Fruit fly (Drosophila melanogaster) whole organism, prepupa: Measurements from ENCODE around the gene U4-U6-60K.
A peak's percentile ranks its signal among the peaks of the same experiment; 100 is the strongest.

ENCODE experiments used
- Blimp-1 ChIP-seq: fragments of 200-800 bp; sonication (Bioruptor generic); optimal IDR thresholded peaks from 3 replicates; lab custom pipeline; 2017; ENCODE audit warnings: missing biosample characterization, missing genetic modification characterization, mild to moderate bottlenecking, moderate library complexity, missing genetic modification reagents
- CG10669 ChIP-seq: fragments of 200-800 bp; sonication (Bioruptor generic); optimal IDR thresholded peaks from 3 replicates; lab custom pipeline; 2018; ENCODE audit warnings: missing biosample characterization, mild to moderate bottlenecking, missing genetic modification characterization, moderate library complexity
- CG11902 ChIP-seq: fragments of 200-800 bp; sonication (Bioruptor generic); optimal IDR thresholded peaks from 3 replicates; lab custom pipeline; 2016; ENCODE audit warnings: missing biosample characterization, missing genetic modification characterization
- CG15336 ChIP-seq: fragments of 200-800 bp; sonication (Bioruptor generic); IDR thresholded peaks from 2 replicates; pipeline ENCODE4 v1.3.6; 2022; ENCODE audit warnings: missing biosample characterization, missing genetic modification characterization
- CG1621 ChIP-seq: fragments of 200-800 bp; sonication (Bioruptor generic); optimal IDR thresholded peaks from 3 replicates; lab custom pipeline; 2018; ENCODE audit warnings: missing biosample characterization, mild to moderate bottlenecking, missing genetic modification characterization
- CG16779 ChIP-seq: fragments of 200-800 bp; sonication (Bioruptor generic); optimal IDR thresholded peaks from 3 replicates; lab custom pipeline; 2017; ENCODE audit warnings: missing biosample characterization, mild to moderate bottlenecking, missing genetic modification characterization
- CG3032 ChIP-seq: fragments of 200-800 bp; optimal IDR thresholded peaks from 2 replicates; lab custom pipeline; 2019; ENCODE audit warnings: missing biosample characterization, mild to moderate bottlenecking, missing genetic modification characterization, moderate library complexity
- CG31627 ChIP-seq: fragments of 200-800 bp; sonication (Bioruptor generic); optimal IDR thresholded peaks from 3 replicates; lab custom pipeline; 2016; ENCODE audit warnings: missing biosample characterization, missing genetic modification characterization
- CG32006 ChIP-seq: fragments of 200-800 bp; sonication (Bioruptor generic); optimal IDR thresholded peaks from 3 replicates; lab custom pipeline; 2017; ENCODE audit warnings: missing biosample characterization, mild to moderate bottlenecking, missing genetic modification characterization
- CG34406 ChIP-seq: fragments of 200-800 bp; sonication (Bioruptor generic); optimal IDR thresholded peaks from 3 replicates; lab custom pipeline; 2016; ENCODE audit warnings: missing biosample characterization, missing genetic modification characterization
- CG3919 ChIP-seq: fragments of 200-800 bp; sonication (Bioruptor generic); optimal IDR thresholded peaks from 3 replicates; lab custom pipeline; 2016; ENCODE audit warnings: missing biosample characterization, missing genetic modification characterization
- CG4318 ChIP-seq: fragments of 200-800 bp; sonication (Bioruptor generic); optimal IDR thresholded peaks from 3 replicates; lab custom pipeline; 2017; ENCODE audit warnings: missing biosample characterization, mild to moderate bottlenecking, missing genetic modification characterization
- CG6163 ChIP-seq: fragments of 200-800 bp; sonication (Bioruptor generic); IDR thresholded peaks from 3 replicates; pipeline ENCODE4 v1.3.6; 2022; ENCODE audit warnings: missing biosample characterization, missing genetic modification characterization
- CG6276 ChIP-seq: fragments of 200-800 bp; sonication (Bioruptor generic); optimal IDR thresholded peaks from 2 replicates; lab custom pipeline; 2017; ENCODE audit warnings: missing biosample characterization, mild to moderate bottlenecking, missing genetic modification characterization
- CG6792 ChIP-seq: fragments of 200-800 bp; sonication (Bioruptor generic); optimal IDR thresholded peaks from 3 replicates; lab custom pipeline; 2016; ENCODE audit warnings: missing biosample characterization, missing genetic modification characterization
- CG6854 ChIP-seq: fragments of 200-800 bp; sonication (Bioruptor generic); optimal IDR thresholded peaks from 2 replicates; lab custom pipeline; 2017; ENCODE audit warnings: missing biosample characterization, mild to moderate bottlenecking, missing genetic modification characterization
- CG8119 ChIP-seq: fragments of 200-800 bp; sonication (Bioruptor generic); IDR thresholded peaks from 3 replicates; pipeline ENCODE4 v1.3.6; 2022; ENCODE audit warnings: missing biosample characterization, missing genetic modification characterization
- CG8319 ChIP-seq: fragments of 200-800 bp; sonication (Bioruptor generic); optimal IDR thresholded peaks from 3 replicates; lab custom pipeline; 2016; ENCODE audit warnings: missing biosample characterization, missing genetic modification characterization
- Eip75B ChIP-seq: fragments of 200-800 bp; sonication (Bioruptor generic); optimal IDR thresholded peaks from 3 replicates; lab custom pipeline; 2016; ENCODE audit warnings: missing biosample characterization, missing genetic modification characterization
- Eip78C ChIP-seq: fragments of 200-800 bp; sonication (Bioruptor generic); peaks from one replicate; lab custom pipeline; 2016; ENCODE audit warnings: missing biosample characterization, missing genetic modification characterization
- Eip93F ChIP-seq: fragments of 200-800 bp; sonication (Bioruptor generic); optimal IDR thresholded peaks from 2 replicates; lab custom pipeline; 2016; ENCODE audit warnings: missing biosample characterization, mild to moderate bottlenecking, missing genetic modification characterization
- Ets96B ChIP-seq: fragments of 200-800 bp; optimal IDR thresholded peaks from 2 replicates; lab custom pipeline; 2019; ENCODE audit warnings: missing biosample characterization, mild to moderate bottlenecking, missing genetic modification characterization, moderate library complexity
- Gug ChIP-seq: fragments of 200-800 bp; sonication (Bioruptor generic); IDR thresholded peaks from 2 replicates; pipeline ENCODE4 v1.3.6; 2022; ENCODE audit warnings: missing biosample characterization, missing genetic modification characterization
- Hr38 ChIP-seq: sonication (Bioruptor generic); optimal IDR thresholded peaks from 2 replicates; lab custom pipeline; 2016; ENCODE audit warnings: missing biosample characterization, missing genetic modification characterization
- Hr39 ChIP-seq: fragments of 200-800 bp; sonication (Bioruptor generic); optimal IDR thresholded peaks from 2 replicates; lab custom pipeline; 2016; ENCODE audit warnings: missing biosample characterization, missing genetic modification characterization
- Hr4 ChIP-seq: fragments of 200-800 bp; sonication (Bioruptor generic); optimal IDR thresholded peaks from 3 replicates; lab custom pipeline; 2016; ENCODE audit warnings: missing biosample characterization, missing genetic modification characterization
- Lpt ChIP-seq: fragments of 200-800 bp; sonication (Bioruptor generic); optimal IDR thresholded peaks from 3 replicates; lab custom pipeline; 2016; ENCODE audit warnings: missing biosample characterization, missing genetic modification characterization
- OdsH ChIP-seq: fragments of 200-800 bp; sonication (Bioruptor generic); optimal IDR thresholded peaks from 3 replicates; lab custom pipeline; 2016; ENCODE audit warnings: missing biosample characterization, missing genetic modification characterization
- Smox ChIP-seq: fragments of 200-800 bp; sonication (Bioruptor generic); optimal IDR thresholded peaks from 3 replicates; lab custom pipeline; 2016; ENCODE audit warnings: missing biosample characterization, missing genetic modification characterization
- Sox102F ChIP-seq: fragments of 200-800 bp; sonication (Bioruptor generic); optimal IDR thresholded peaks from 2 replicates; lab custom pipeline; 2016; ENCODE audit warnings: missing biosample characterization, mild to moderate bottlenecking, missing genetic modification characterization
- cyc ChIP-seq: fragments of 200-800 bp; sonication (Bioruptor generic); optimal IDR thresholded peaks from 3 replicates; lab custom pipeline; 2016; ENCODE audit warnings: missing biosample characterization, missing genetic modification characterization
- dac ChIP-seq: fragments of 200-800 bp; sonication (Bioruptor generic); optimal IDR thresholded peaks from 2 replicates; lab custom pipeline; 2017; ENCODE audit warnings: missing biosample characterization, mild to moderate bottlenecking, missing genetic modification characterization
- dsx ChIP-seq: fragments of 200-800 bp; optimal IDR thresholded peaks from 3 replicates; lab custom pipeline; 2019; ENCODE audit warnings: missing biosample characterization, mild to moderate bottlenecking, missing genetic modification characterization, moderate library complexity; ENCODE audit not compliant: poor library complexity, severe bottlenecking
- eg ChIP-seq: fragments of 200-800 bp; sonication (Bioruptor generic); IDR thresholded peaks from 3 replicates; pipeline ENCODE4 v1.3.6; 2022; ENCODE audit warnings: missing biosample characterization, missing genetic modification characterization
- esn ChIP-seq: fragments of 200-800 bp; sonication (Bioruptor generic); optimal IDR thresholded peaks from 2 replicates; lab custom pipeline; 2016; ENCODE audit warnings: missing biosample characterization, mild to moderate bottlenecking, missing genetic modification characterization, moderate library complexity
- fd59A ChIP-seq: fragments of 200-800 bp; sonication (Bioruptor generic); optimal IDR thresholded peaks from 2 replicates; lab custom pipeline; 2017; ENCODE audit warnings: missing biosample characterization, mild to moderate bottlenecking, missing genetic modification characterization, missing genetic modification reagents
- fkh ChIP-seq: fragments of 200-800 bp; sonication (Bioruptor generic); optimal IDR thresholded peaks from 3 replicates; lab custom pipeline; 2017; ENCODE audit warnings: missing biosample characterization, mild to moderate bottlenecking, missing genetic modification characterization, moderate library complexity
- net ChIP-seq: fragments of 200-800 bp; sonication (Bioruptor generic); optimal IDR thresholded peaks from 3 replicates; lab custom pipeline; 2016; ENCODE audit warnings: missing biosample characterization, missing genetic modification characterization
- pdm3 ChIP-seq: fragments of 200-800 bp; sonication (Bioruptor generic); optimal IDR thresholded peaks from 3 replicates; lab custom pipeline; 2016; ENCODE audit warnings: missing biosample characterization, missing genetic modification characterization
- salr ChIP-seq, 2 experiments: fragments of 200-800 bp; sonication (Bioruptor generic); optimal IDR thresholded peaks; 3 replicates each; lab custom pipeline; 2016 to 2018; ENCODE audit warnings: missing biosample characterization in 2 of 2, missing genetic modification characterization in 2 of 2, mild to moderate bottlenecking in 1 of 2
- ss ChIP-seq, 2 experiments: fragments of 200-800 bp; sonication (Bioruptor generic); optimal IDR thresholded peaks; 2 replicates in 1 of 2; 3 replicates in 1 of 2; lab custom pipeline; 2017 to 2018; ENCODE audit warnings: mild to moderate bottlenecking in 2 of 2, missing biosample characterization in 2 of 2, missing genetic modification characterization in 2 of 2, moderate library complexity in 1 of 2
- svp ChIP-seq: fragments of 200-800 bp; sonication (Bioruptor generic); peaks from one replicate; lab custom pipeline; 2016; ENCODE audit warnings: missing biosample characterization, missing genetic modification characterization

U4-U6-60K gene

DNA sequence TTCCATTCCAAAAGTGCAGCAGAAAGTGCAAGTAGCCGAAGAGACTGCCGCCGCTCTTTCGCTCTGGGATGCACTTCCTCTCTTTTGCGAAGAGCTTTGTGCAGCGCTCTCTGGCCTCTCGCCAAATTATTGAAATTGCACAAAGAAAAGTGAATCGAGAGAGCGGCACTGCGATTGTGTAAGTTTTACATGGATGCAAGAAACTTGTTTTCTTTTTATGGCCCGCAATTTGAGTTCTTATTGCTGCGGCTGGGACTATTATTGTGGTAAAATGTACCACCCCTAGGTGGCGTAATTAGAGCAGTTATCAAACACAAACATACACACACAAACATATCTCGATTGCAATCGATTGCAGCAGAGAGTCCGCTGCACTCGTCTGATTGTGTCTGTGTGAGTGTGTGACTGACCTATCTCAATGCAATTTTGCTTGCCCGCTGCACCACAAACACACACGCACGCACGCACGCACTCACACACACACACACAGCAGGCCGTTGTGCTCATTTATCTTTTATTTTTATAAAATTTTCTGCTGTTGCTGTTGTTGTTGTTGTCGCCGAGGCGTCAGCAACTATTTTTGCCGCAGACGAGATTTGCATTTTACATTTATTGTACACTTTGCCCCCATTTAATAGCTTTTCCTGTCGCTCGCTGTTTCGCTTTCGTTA is 13.3 kb downstream of the U4-U6-60K start (continued):
- TF ChIP-seq Eip78C (GFP tag; lab: Kevin White, UChicago), result peak; percentile 77
- TF ChIP-seq salr (GFP tag; optimal IDR thresholded peaks at IDR 0.05; lab: Kevin White, UChicago), result no peak
- peak; percentile 61; the same call in 2 of the 3 replicates for TF ChIP-seq CG6163 (GFP tag; lab: Robert Waterston, UW)
- TF ChIP-seq Smox (GFP tag; lab: Kevin White, UChicago), result no peak
- no peak for TF ChIP-seq Gug (GFP tag; lab: Robert Waterston, UW)
- no peak for TF ChIP-seq CG4318
- TF ChIP-seq Hr4 (GFP tag; lab: Kevin White, UChicago), result no peak
- TF ChIP-seq pdm3 (GFP tag; lab: Kevin White, UChicago), result peak; percentile 2
- no peak for TF ChIP-seq esn
- peak; percentile 36; the same call in 1 of the 3 replicates for TF ChIP-seq CG8119 (GFP tag; lab: Robert Waterston, UW)
- no peak for TF ChIP-seq Ets96B (tag; lab: Kevin White, UChicago)
- TF ChIP-seq fd59A (GFP tag; lab: Kevin White, UChicago), result no peak
- peak; percentile 7 for TF ChIP-seq CG16779

DNA sequence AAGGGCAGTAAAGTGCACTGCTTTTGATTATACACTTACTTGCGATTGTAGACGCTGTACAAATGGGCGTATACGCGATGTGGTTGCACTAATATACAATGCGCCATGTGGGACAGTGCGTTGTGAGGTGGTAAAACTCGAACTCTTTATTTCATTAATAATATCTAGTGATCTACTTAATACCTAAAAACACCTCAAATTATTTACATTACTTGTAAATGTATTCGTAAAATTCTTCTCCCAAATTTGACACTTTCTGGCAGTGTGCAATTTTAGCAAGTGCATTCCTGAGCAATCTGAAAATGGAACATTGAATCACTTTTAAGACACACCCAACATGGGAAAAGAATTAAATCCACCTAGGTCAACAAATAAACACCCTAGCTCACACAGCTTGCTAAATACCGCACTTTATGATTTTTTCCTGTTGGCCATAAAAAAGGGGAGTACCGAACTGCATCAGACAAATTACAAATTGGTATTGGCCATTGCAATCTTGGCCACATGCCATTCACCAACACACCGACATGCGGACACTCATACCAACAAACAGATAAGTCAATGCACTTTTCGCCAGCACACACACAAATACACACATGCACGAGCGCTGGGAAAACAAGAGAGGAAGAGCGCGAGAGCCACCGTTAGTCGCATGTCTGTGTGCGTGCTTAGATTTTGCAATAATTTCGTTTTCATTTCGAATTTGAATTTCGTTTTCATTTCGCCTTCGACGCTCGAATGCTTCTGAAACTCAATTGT is 14.6 kb downstream of the U4-U6-60K start:
- TF ChIP-seq CG15336 (GFP tag; lab: Robert Waterston, UW) (peak; percentile 58), CG1621 (tag; lab: Kevin White, UChicago) (no peak), CG8119 (GFP tag; lab: Robert Waterston, UW) (peak; percentile 50; the same call in 2 of the 3 replicates), ss (GFP tag; optimal IDR thresholded peaks at IDR 0.05; lab: Kevin White, UChicago) (peak in 1 of 2 experiments; percentile 9), Blimp-1 (GFP tag; lab: Kevin White, UChicago) (no peak), OdsH (GFP tag; lab: Kevin White, UChicago) (peak; percentile 35), salr (GFP tag; optimal IDR thresholded peaks at IDR 0.05; lab: Kevin White, UChicago) (peak in 1 of 2 experiments; percentile 40), Gug (GFP tag; lab: Robert Waterston, UW) (0 out of 2 replicates have a peak, but pooled peaks have one; percentile 20), Lpt (GFP tag; lab: Kevin White, UChicago) (peak; percentile 6), Hr4 (GFP tag; lab: Kevin White, UChicago) (peak; percentile 39), Eip75B (GFP tag; lab: Kevin White, UChicago) (no peak), CG6163 (GFP tag; lab: Robert Waterston, UW) (0 out of 3 replicates have a peak, but pooled peaks have one; percentile 5), CG32006 (GFP tag; lab: Kevin White, UChicago) (peak; percentile 47), Eip78C (GFP tag; lab: Kevin White, UChicago) (peak; percentile 30)

DNA sequence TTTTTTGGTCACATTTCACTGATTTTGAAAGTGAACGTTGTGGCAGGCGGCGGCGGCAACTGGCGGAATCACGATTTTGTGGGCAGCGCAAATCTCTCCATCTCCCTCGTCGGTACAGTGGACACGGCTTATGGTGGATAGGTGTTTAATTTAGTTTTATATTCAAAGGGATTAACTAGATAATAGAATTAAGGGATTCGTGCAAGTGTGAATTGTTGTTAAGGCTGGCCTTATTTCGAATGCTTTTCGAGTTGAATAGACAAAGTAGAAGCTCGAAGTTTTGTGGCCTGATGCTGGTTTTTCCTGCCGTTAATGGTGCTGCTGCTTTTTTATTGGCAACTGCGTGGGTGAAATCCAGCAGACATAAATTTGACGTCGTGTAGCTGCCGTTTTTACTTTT is 15.7 kb downstream of the U4-U6-60K start:
- TF ChIP-seq svp (GFP tag; lab: Kevin White, UChicago) (no peak), OdsH (GFP tag; lab: Kevin White, UChicago) (peak; percentile 8), eg (GFP tag; lab: Robert Waterston, UW) (peak; percentile 49; the same call in 1 of the 3 replicates), CG6276 (GFP tag; lab: Kevin White, UChicago) (peak; percentile 36), CG15336 (GFP tag; lab: Robert Waterston, UW) (peak; percentile 60), CG1621 (tag; lab: Kevin White, UChicago) (no peak), Sox102F (GFP tag; lab: Kevin White, UChicago) (no peak), CG6163 (GFP tag; lab: Robert Waterston, UW) (peak; percentile 44; the same call in 1 of the 3 replicates), Blimp-1 (GFP tag; lab: Kevin White, UChicago) (no peak), CG3919 (peak; percentile 11), Hr39 (no peak), CG8319 (GFP tag; lab: Kevin White, UChicago) (no peak), CG34406 (no peak), Eip93F (GFP tag; lab: Kevin White, UChicago) (no peak), CG8119 (GFP tag; lab: Robert Waterston, UW) (peak; percentile 56; the same call in 2 of the 3 replicates), Lpt (GFP tag; lab: Kevin White, UChicago) (no peak), fkh (GFP tag; lab: Kevin White, UChicago) (no peak), CG10669 (GFP tag; lab: Kevin White, UChicago) (no peak), CG31627 (no peak), dac (peak; percentile 10), dsx (GFP tag; lab: Kevin White, UChicago) (no peak), CG11902 (GFP tag; lab: Kevin White, UChicago) (no peak), Hr38 (GFP tag; lab: Kevin White, UChicago) (no peak), pdm3 (GFP tag; lab: Kevin White, UChicago) (no peak), CG6854 (no peak), CG3032 (tag; lab: Kevin White, UChicago) (no peak), esn (no peak), net (peak; percentile 3), cyc (GFP tag; lab: Kevin White, UChicago) (no peak), CG6792 (GFP tag; lab: Kevin White, UChicago) (no peak), Ets96B (tag; lab: Kevin White, UChicago) (no peak)
